Worm (Caenorhabditis elegans) whole organism, mixed stage, embryonic: Measurements from ENCODE around the gene F15H10.12.

Source experiments
- M03D4.4 ChIP-seq: sonication (generic microtip); optimal IDR thresholded peaks from 2 replicates; lab custom pipeline; 2017; ENCODE audit warnings: mild to moderate bottlenecking, missing genetic modification characterization, missing compliant biosample characterization
- bed-3 ChIP-seq: fragments of 200-800 bp; sonication (Bioruptor generic); optimal IDR thresholded peaks from 3 replicates; lab custom pipeline; 2018; ENCODE audit warnings: mild to moderate bottlenecking, missing genetic modification characterization, moderate library complexity, missing compliant biosample characterization
- blmp-1 ChIP-seq: fragments of 150-350 bp; optimal IDR thresholded peaks from 2 replicates; lab custom pipeline; 2014; ENCODE audit warnings: missing biosample characterization, missing genetic modification characterization
- ceh-39 ChIP-seq: fragments of 150-350 bp; optimal IDR thresholded peaks from 2 replicates; lab custom pipeline; 2014; ENCODE audit warnings: missing biosample characterization, missing genetic modification characterization
- ceh-43 ChIP-seq: fragments of 200-800 bp; sonication (Bioruptor generic); optimal IDR thresholded peaks from 2 replicates; lab custom pipeline; 2018; ENCODE audit warnings: mild to moderate bottlenecking, missing genetic modification characterization, moderate library complexity, missing compliant biosample characterization
- ceh-83 ChIP-seq: fragments of 200-800 bp; sonication (Bioruptor generic); optimal IDR thresholded peaks from 2 replicates; lab custom pipeline; 2018; ENCODE audit warnings: mild to moderate bottlenecking, missing genetic modification characterization, missing compliant biosample characterization
- ces-1 ChIP-seq: fragments of 150-350 bp; optimal IDR thresholded peaks from 2 replicates; lab custom pipeline; 2014; ENCODE audit warnings: missing biosample characterization, missing genetic modification reagents, missing genetic modification characterization
- cnd-1 ChIP-seq: fragments of 200-800 bp; sonication (Bioruptor generic); optimal IDR thresholded peaks from 2 replicates; lab custom pipeline; 2018; ENCODE audit warnings: mild to moderate bottlenecking, missing genetic modification characterization, missing compliant biosample characterization
- elt-1 ChIP-seq: sonication (generic microtip); optimal IDR thresholded peaks from 2 replicates; lab custom pipeline; 2017; ENCODE audit warnings: missing genetic modification characterization, mild to moderate bottlenecking, missing compliant biosample characterization, antibody characterized with exemption, moderate library complexity, borderline replicate concordance; ENCODE audit not compliant: insufficient read depth
- elt-3 ChIP-seq: fragments of 150-350 bp; optimal IDR thresholded peaks from 2 replicates; lab custom pipeline; 2014; ENCODE audit warnings: missing biosample characterization, missing genetic modification characterization
- flh-1 ChIP-seq: fragments of 200-800 bp; sonication (Bioruptor generic); optimal IDR thresholded peaks from 2 replicates; lab custom pipeline; 2018; ENCODE audit warnings: mild to moderate bottlenecking, missing genetic modification characterization, moderate library complexity, missing compliant biosample characterization
- ham-2 ChIP-seq: fragments of 200-800 bp; sonication (Bioruptor generic); optimal IDR thresholded peaks from 2 replicates; lab custom pipeline; 2018; ENCODE audit warnings: mild to moderate bottlenecking, missing genetic modification characterization, missing compliant biosample characterization
- lin-13 ChIP-seq: fragments of 150-350 bp; optimal IDR thresholded peaks from 2 replicates; lab custom pipeline; 2014; ENCODE audit warnings: missing biosample characterization, missing genetic modification characterization
- lin-32 ChIP-seq: fragments of 200-800 bp; sonication (Bioruptor generic); optimal IDR thresholded peaks from 2 replicates; lab custom pipeline; 2018; ENCODE audit warnings: mild to moderate bottlenecking, missing genetic modification characterization, missing compliant biosample characterization
- lsy-2 ChIP-seq: fragments of 150-350 bp; optimal IDR thresholded peaks from 2 replicates; lab custom pipeline; 2014; ENCODE audit warnings: missing biosample characterization, missing genetic modification characterization
- mab-5 ChIP-seq: fragments of 150-350 bp; optimal IDR thresholded peaks from 2 replicates; lab custom pipeline; 2014; ENCODE audit warnings: missing biosample characterization, missing genetic modification characterization
- mep-1 ChIP-seq: fragments of 150-350 bp; optimal IDR thresholded peaks from 2 replicates; lab custom pipeline; 2017; ENCODE audit warnings: missing biosample characterization, missing genetic modification reagents, missing genetic modification characterization, inconsistent platforms
- mls-2 ChIP-seq: sonication (generic microtip); optimal IDR thresholded peaks from 2 replicates; lab custom pipeline; 2016; ENCODE audit warnings: mild to moderate bottlenecking, missing genetic modification characterization, moderate library complexity, missing compliant biosample characterization
- nhr-12 ChIP-seq: fragments of 150-350 bp; optimal IDR thresholded peaks from 2 replicates; lab custom pipeline; 2014; ENCODE audit warnings: missing biosample characterization, missing genetic modification characterization
- nhr-2 ChIP-seq: fragments of 150-350 bp; optimal IDR thresholded peaks from 2 replicates; lab custom pipeline; 2014; ENCODE audit warnings: missing biosample characterization, missing genetic modification characterization
- nhr-237 ChIP-seq: fragments of 150-350 bp; optimal IDR thresholded peaks from 2 replicates; lab custom pipeline; 2014; ENCODE audit warnings: missing biosample characterization, missing genetic modification characterization
- nhr-28 ChIP-seq: fragments of 150-350 bp; optimal IDR thresholded peaks from 2 replicates; lab custom pipeline; 2014; ENCODE audit warnings: missing biosample characterization, missing genetic modification characterization
- pha-4 ChIP-seq: fragments of 150-350 bp; optimal IDR thresholded peaks from 2 replicates; lab custom pipeline; 2018; ENCODE audit warnings: missing biosample characterization, missing genetic modification reagents, missing genetic modification characterization
- snpc-4 ChIP-seq: fragments of 150-350 bp; optimal IDR thresholded peaks from 2 replicates; lab custom pipeline; 2014; ENCODE audit warnings: missing biosample characterization, missing genetic modification characterization
- sptf-1 ChIP-seq: sonication (generic microtip); optimal IDR thresholded peaks from 2 replicates; lab custom pipeline; 2017; ENCODE audit warnings: mild to moderate bottlenecking, missing genetic modification characterization, moderate library complexity, missing compliant biosample characterization
- tbx-8 ChIP-seq: fragments of 200-800 bp; sonication (Bioruptor generic); optimal IDR thresholded peaks from 2 replicates; lab custom pipeline; 2018; ENCODE audit warnings: mild to moderate bottlenecking, missing genetic modification characterization, moderate library complexity, missing compliant biosample characterization
- unc-120 ChIP-seq: sonication (generic microtip); optimal IDR thresholded peaks from 2 replicates; lab custom pipeline; 2017; ENCODE audit warnings: missing genetic modification characterization, missing compliant biosample characterization; ENCODE audit not compliant: poor library complexity, severe bottlenecking
- unc-39 ChIP-seq: fragments of 150-350 bp; optimal IDR thresholded peaks from 2 replicates; lab custom pipeline; 2014; ENCODE audit warnings: missing biosample characterization, missing genetic modification characterization
- unc-62 ChIP-seq: fragments of 150-350 bp; optimal IDR thresholded peaks from 2 replicates; lab custom pipeline; 2014; ENCODE audit warnings: missing biosample characterization, missing genetic modification reagents, missing genetic modification characterization
- zip-8 ChIP-seq: fragments of 150-350 bp; optimal IDR thresholded peaks from 2 replicates; lab custom pipeline; 2014; ENCODE audit warnings: missing biosample characterization, missing genetic modification characterization
- ztf-11 ChIP-seq: fragments of 150-350 bp; optimal IDR thresholded peaks from 2 replicates; lab custom pipeline; 2014; ENCODE audit warnings: missing biosample characterization, missing genetic modification characterization

The F15H10.12 gene

ce11 chrV:10410030-10410713 is at the start of gene F15H10.12:
Gene F15H10.12 (minus strand): TSS chrV:10410080.
- TF ChIP-seq unc-62 (GFP tag; lab: Kevin White, UChicago): no peak
- no peak for TF ChIP-seq nhr-12
- TF ChIP-seq nhr-28 (tag; lab: Kevin White, UChicago): no peak
- TF ChIP-seq elt-1 (tag; lab: Kevin White, UChicago): no peak
- no peak for TF ChIP-seq ham-2 (GFP tag; lab: Kevin White, UChicago)
- TF ChIP-seq elt-3 (tag; lab: Kevin White, UChicago): no peak
- no peak for TF ChIP-seq mab-5 (tag; lab: Kevin White, UChicago)
- TF ChIP-seq pha-4: no peak
- no peak for TF ChIP-seq sptf-1 (tag; lab: Kevin White, UChicago)
- TF ChIP-seq snpc-4 (tag; lab: Kevin White, UChicago): no peak

ce11 chrV:10457247-10457646 is 47.4 kb upstream of the F15H10.12 start, which contains the start of gene F22E12.1:
Gene F22E12.1 (minus strand): TSS chrV:10457347.
- no peak for TF ChIP-seq blmp-1
- TF ChIP-seq bed-3: no peak
- TF ChIP-seq ces-1 (GFP tag; lab: Kevin White, UChicago): no peak
- TF ChIP-seq mep-1 (tag; lab: Kevin White, UChicago): no peak
- TF ChIP-seq M03D4.4 (tag; lab: Kevin White, UChicago): no peak
- TF ChIP-seq unc-120 (tag; lab: Kevin White, UChicago): no peak
- no peak for TF ChIP-seq unc-39 (tag; lab: Kevin White, UChicago)
- no peak for TF ChIP-seq snpc-4 (tag; lab: Kevin White, UChicago)
- no peak for TF ChIP-seq sptf-1 (tag; lab: Kevin White, UChicago)
- TF ChIP-seq lin-13 (tag; lab: Kevin White, UChicago): no peak
- TF ChIP-seq ceh-39 (tag; lab: Kevin White, UChicago): no peak
- TF ChIP-seq flh-1: no peak
- TF ChIP-seq ceh-83 (GFP tag; lab: Kevin White, UChicago): no peak
- no peak for TF ChIP-seq ztf-11 (tag; lab: Kevin White, UChicago)
- no peak for TF ChIP-seq nhr-28 (tag; lab: Kevin White, UChicago)
- no peak for TF ChIP-seq ham-2 (GFP tag; lab: Kevin White, UChicago)
- TF ChIP-seq nhr-237 (tag; lab: Kevin White, UChicago): no peak
- TF ChIP-seq elt-1 (tag; lab: Kevin White, UChicago): no peak
- no peak for TF ChIP-seq elt-3 (tag; lab: Kevin White, UChicago)
- TF ChIP-seq ceh-43 (GFP tag; lab: Kevin White, UChicago): no peak

ce11 chrV:10453466-10453865 is 43.6 kb upstream of the F15H10.12 start, which contains the start of gene Y32F6A.5:
Gene Y32F6A.5 (minus strand): TSS chrV:10453605.
- TF ChIP-seq unc-62 (GFP tag; lab: Kevin White, UChicago) (no peak), bed-3 (no peak), mls-2 (tag; lab: Kevin White, UChicago) (no peak), ztf-11 (tag; lab: Kevin White, UChicago) (no peak), flh-1 (no peak), lin-32 (GFP tag; lab: Kevin White, UChicago) (no peak), ceh-43 (GFP tag; lab: Kevin White, UChicago) (no peak), tbx-8 (GFP tag; lab: Kevin White, UChicago) (no peak), ceh-83 (GFP tag; lab: Kevin White, UChicago) (no peak), lsy-2 (tag; lab: Kevin White, UChicago) (no peak), lin-13 (tag; lab: Kevin White, UChicago) (no peak), cnd-1 (tag; lab: Kevin White, UChicago) (no peak), elt-3 (tag; lab: Kevin White, UChicago) (no peak), nhr-2 (tag; lab: Kevin White, UChicago) (no peak), blmp-1 (no peak), zip-8 (no peak)
